Fruit fly (Drosophila melanogaster) whole organism, embryonic: ENCODE measurements around the gene CG12998.

Source experiments
- ATbp ChIP-seq: fragments of 200-800 bp; sonication (Bioruptor generic); optimal IDR thresholded peaks from 2 replicates; lab custom pipeline; 2017; ENCODE audit warnings: missing biosample characterization, mild to moderate bottlenecking, missing genetic modification characterization, missing genetic modification reagents
- Abd-B ChIP-seq: fragments of 200-800 bp; sonication (Bioruptor generic); optimal IDR thresholded peaks from 2 replicates; lab custom pipeline; 2018; ENCODE audit warnings: missing biosample characterization, mild to moderate bottlenecking, missing genetic modification characterization, moderate library complexity
- Atf6 ChIP-seq: fragments of 200-800 bp; sonication (Bioruptor generic); IDR thresholded peaks from 2 replicates; pipeline ENCODE4 v1.3.6; 2022; ENCODE audit warnings: missing biosample characterization, missing genetic modification characterization
- BEAF-32 ChIP-seq: fragments of 200-800 bp; sonication (Bioruptor generic); optimal IDR thresholded peaks from 3 replicates; lab custom pipeline; 2017; ENCODE audit warnings: missing biosample characterization, missing genetic modification characterization, mild to moderate bottlenecking, moderate library complexity, missing genetic modification reagents
- Bgb ChIP-seq: fragments of 200-800 bp; sonication (Bioruptor generic); IDR thresholded peaks from 2 replicates; pipeline ENCODE4 v1.3.6; 2022; ENCODE audit warnings: missing biosample characterization, missing genetic modification characterization; ENCODE audit not compliant: partially characterized antibody
- CG10543 ChIP-seq: fragments of 200-800 bp; sonication (Bioruptor generic); optimal IDR thresholded peaks from 3 replicates; lab custom pipeline; 2017; ENCODE audit warnings: missing biosample characterization, mild to moderate bottlenecking, missing genetic modification characterization, moderate library complexity
- CG12071 ChIP-seq: fragments of 200-800 bp; sonication (Bioruptor generic); optimal IDR thresholded peaks from 3 replicates; lab custom pipeline; 2018; ENCODE audit warnings: missing biosample characterization, mild to moderate bottlenecking, missing genetic modification characterization
- CG12155 ChIP-seq: fragments of 200-800 bp; sonication (Bioruptor generic); optimal IDR thresholded peaks from 3 replicates; lab custom pipeline; 2016; ENCODE audit warnings: missing biosample characterization, missing genetic modification characterization
- CG1233 ChIP-seq: fragments of 200-800 bp; sonication (Bioruptor generic); optimal IDR thresholded peaks from 4 replicates; lab custom pipeline; 2018; ENCODE audit warnings: missing biosample characterization, mild to moderate bottlenecking, missing genetic modification characterization
- CG1603 ChIP-seq: fragments of 200-800 bp; sonication (Bioruptor generic); optimal IDR thresholded peaks from 2 replicates; lab custom pipeline; 2019; ENCODE audit warnings: missing biosample characterization, mild to moderate bottlenecking, missing genetic modification characterization, moderate library complexity
- CG1647 ChIP-seq: fragments of 200-800 bp; sonication (Bioruptor generic); optimal IDR thresholded peaks from 3 replicates; lab custom pipeline; 2016; ENCODE audit warnings: missing biosample characterization, missing genetic modification characterization
- CG16813 ChIP-seq: fragments of 200-800 bp; sonication (Bioruptor generic); IDR thresholded peaks from 3 replicates; pipeline ENCODE4 v1.3.6; 2022; ENCODE audit warnings: missing biosample characterization, missing genetic modification characterization; ENCODE audit not compliant: partially characterized antibody
- CG17328 ChIP-seq: fragments of 200-800 bp; sonication (Bioruptor generic); IDR thresholded peaks from 2 replicates; pipeline ENCODE4 v1.3.6; 2022; ENCODE audit warnings: missing biosample characterization, missing genetic modification characterization
- CG17385 ChIP-seq: fragments of 200-800 bp; sonication (Bioruptor generic); optimal IDR thresholded peaks from 3 replicates; lab custom pipeline; 2018; ENCODE audit warnings: missing biosample characterization, mild to moderate bottlenecking, missing genetic modification characterization
- CG17829 ChIP-seq: fragments of 200-800 bp; optimal IDR thresholded peaks from 2 replicates; lab custom pipeline; 2019; ENCODE audit warnings: missing biosample characterization, mild to moderate bottlenecking, missing genetic modification characterization, moderate library complexity
- CG32767 ChIP-seq: fragments of 200-800 bp; sonication (Bioruptor generic); IDR thresholded peaks from 2 replicates; pipeline ENCODE4 v1.3.6; 2022; ENCODE audit warnings: missing biosample characterization, missing genetic modification characterization
- CG4328 ChIP-seq: fragments of 200-800 bp; sonication (Bioruptor generic); optimal IDR thresholded peaks from 3 replicates; lab custom pipeline; 2017; ENCODE audit warnings: missing biosample characterization, missing genetic modification reagents, missing genetic modification characterization
- CG4360 ChIP-seq: fragments of 200-800 bp; sonication (Bioruptor generic); IDR thresholded peaks from 2 replicates; pipeline ENCODE4 v1.3.6; 2022; ENCODE audit warnings: missing biosample characterization, missing genetic modification characterization
- CG7556 ChIP-seq: fragments of 200-800 bp; sonication (Bioruptor generic); optimal IDR thresholded peaks from 2 replicates; lab custom pipeline; 2017; ENCODE audit warnings: missing biosample characterization, mild to moderate bottlenecking, missing genetic modification characterization
- CTCF ChIP-seq: fragments of 200-800 bp; sonication (Bioruptor generic); optimal IDR thresholded peaks from 2 replicates; lab custom pipeline; 2017; ENCODE audit warnings: missing biosample characterization, mild to moderate bottlenecking, missing genetic modification characterization, moderate library complexity
- D19A ChIP-seq: fragments of 200-800 bp; optimal IDR thresholded peaks from 3 replicates; lab custom pipeline; 2019; ENCODE audit warnings: missing biosample characterization, mild to moderate bottlenecking, missing genetic modification characterization, moderate library complexity
- Drgx ChIP-seq: fragments of 200-800 bp; sonication (Bioruptor generic); IDR thresholded peaks from 2 replicates; pipeline ENCODE4 v1.3.6; 2022; ENCODE audit warnings: missing biosample characterization, missing genetic modification characterization
- Eip74EF ChIP-seq, 2 experiments: fragments of 200-800 bp in 1 of 2; fragments of >200 bp in 1 of 2; sonication (Bioruptor generic) in 1 of 2; optimal IDR thresholded peaks; 2 replicates each; lab custom pipeline; 2017 to 2019; ENCODE audit warnings: missing biosample characterization in 2 of 2, missing genetic modification characterization in 2 of 2, mild to moderate bottlenecking in 1 of 2, moderate library complexity in 1 of 2
- Gsc ChIP-seq: fragments of 200-800 bp; sonication (Bioruptor generic); IDR thresholded peaks from 2 replicates; pipeline ENCODE4 v1.3.6; 2022; ENCODE audit warnings: missing biosample characterization, missing genetic modification characterization
- Opbp ChIP-seq: fragments of 200-800 bp; sonication (Bioruptor generic); IDR thresholded peaks from 3 replicates; pipeline ENCODE4 v1.3.6; 2022; ENCODE audit warnings: missing biosample characterization, missing genetic modification characterization; ENCODE audit not compliant: partially characterized antibody
- Xbp1 ChIP-seq: fragments of 200-800 bp; sonication (Bioruptor generic); optimal IDR thresholded peaks from 3 replicates; lab custom pipeline; 2016; ENCODE audit warnings: missing biosample characterization, mild to moderate bottlenecking, missing genetic modification characterization
- YL-1 ChIP-seq: fragments of 200-800 bp; sonication (Bioruptor generic); optimal IDR thresholded peaks from 3 replicates; lab custom pipeline; 2017; ENCODE audit warnings: missing biosample characterization, mild to moderate bottlenecking, missing genetic modification characterization
- amos ChIP-seq: fragments of 200-800 bp; sonication (Bioruptor generic); IDR thresholded peaks from 2 replicates; pipeline ENCODE4 v1.3.6; 2022; ENCODE audit warnings: missing biosample characterization, missing genetic modification characterization; ENCODE audit not compliant: partially characterized antibody
- ara ChIP-seq: fragments of 200-800 bp; sonication (Bioruptor generic); IDR thresholded peaks from 2 replicates; pipeline ENCODE4 v1.3.6; 2022; ENCODE audit warnings: missing biosample characterization, missing genetic modification characterization
- bigmax ChIP-seq: fragments of 200-800 bp; sonication (Bioruptor generic); optimal IDR thresholded peaks from 2 replicates; lab custom pipeline; 2018; ENCODE audit warnings: missing biosample characterization, mild to moderate bottlenecking, missing genetic modification characterization
- crc ChIP-seq: fragments of 200-800 bp; sonication (Bioruptor generic); optimal IDR thresholded peaks from 2 replicates; lab custom pipeline; 2016; ENCODE audit warnings: missing biosample characterization, missing genetic modification characterization
- danr ChIP-seq: fragments of 200-800 bp; sonication (Bioruptor generic); IDR thresholded peaks from 2 replicates; pipeline ENCODE4 v1.3.6; 2022; ENCODE audit warnings: missing biosample characterization, missing genetic modification characterization
- dm ChIP-seq: fragments of 200-800 bp; sonication (Bioruptor generic); optimal IDR thresholded peaks from 3 replicates; lab custom pipeline; 2016; ENCODE audit warnings: missing biosample characterization, missing genetic modification characterization
- ems ChIP-seq: fragments of 200-800 bp; sonication (Bioruptor generic); optimal IDR thresholded peaks from 3 replicates; lab custom pipeline; 2016; ENCODE audit warnings: missing biosample characterization, missing genetic modification characterization
- kah ChIP-seq: fragments of 200-800 bp; sonication (Bioruptor generic); optimal IDR thresholded peaks from 2 replicates; lab custom pipeline; 2018; ENCODE audit warnings: missing biosample characterization, mild to moderate bottlenecking, missing genetic modification characterization
- knrl ChIP-seq: fragments of 200-800 bp; sonication (Bioruptor generic); IDR thresholded peaks from 3 replicates; pipeline ENCODE4 v1.3.6; 2022; ENCODE audit warnings: missing biosample characterization, missing genetic modification characterization; ENCODE audit not compliant: partially characterized antibody
- lov ChIP-seq, 2 experiments: fragments of 200-800 bp in 1 of 2; fragments of >200 bp in 1 of 2; sonication (Bioruptor generic) in 1 of 2; IDR thresholded peaks in 1 of 2; optimal IDR thresholded peaks in 1 of 2; 2 replicates in 1 of 2; 3 replicates in 1 of 2; pipeline versions ENCODE4 v1.3.6 to Lab custom; 2017 to 2022; ENCODE audit warnings: missing biosample characterization in 1 of 2, missing genetic modification characterization in 1 of 2
- nom ChIP-seq: fragments of 200-800 bp; sonication (Bioruptor generic); optimal IDR thresholded peaks from 2 replicates; lab custom pipeline; 2017; ENCODE audit warnings: missing biosample characterization, missing genetic modification characterization, mild to moderate bottlenecking, moderate library complexity, missing genetic modification reagents
- org-1 ChIP-seq: fragments of 200-800 bp; sonication (Bioruptor generic); optimal IDR thresholded peaks from 2 replicates; lab custom pipeline; 2017; ENCODE audit warnings: missing biosample characterization, missing genetic modification characterization
- peb ChIP-seq: fragments of 200-800 bp; sonication (Bioruptor generic); IDR thresholded peaks from 2 replicates; pipeline ENCODE4 v1.3.6; 2022; ENCODE audit warnings: missing biosample characterization, missing genetic modification characterization
- phol ChIP-seq: fragments of 200-800 bp; sonication (Bioruptor generic); optimal IDR thresholded peaks from 3 replicates; lab custom pipeline; 2018; ENCODE audit warnings: missing biosample characterization, mild to moderate bottlenecking, missing genetic modification characterization, moderate library complexity
- ranshi ChIP-seq: fragments of 200-800 bp; sonication (Bioruptor generic); IDR thresholded peaks from 2 replicates; pipeline ENCODE4 v1.3.6; 2022; ENCODE audit warnings: missing biosample characterization, missing genetic modification characterization
- run ChIP-seq: fragments of 200-800 bp; sonication (Bioruptor generic); optimal IDR thresholded peaks from 3 replicates; lab custom pipeline; 2018; ENCODE audit warnings: missing biosample characterization, mild to moderate bottlenecking, missing genetic modification characterization
- schlank ChIP-seq: fragments of 200-800 bp; sonication (Bioruptor generic); optimal IDR thresholded peaks from 2 replicates; lab custom pipeline; 2018; ENCODE audit warnings: missing biosample characterization, mild to moderate bottlenecking, missing genetic modification characterization
- stwl ChIP-seq: fragments of 200-800 bp; sonication (Bioruptor generic); optimal IDR thresholded peaks from 3 replicates; lab custom pipeline; 2018; ENCODE audit warnings: missing biosample characterization, mild to moderate bottlenecking, missing genetic modification characterization, moderate library complexity
- tap ChIP-seq: fragments of 200-800 bp; optimal IDR thresholded peaks from 3 replicates; lab custom pipeline; 2019; ENCODE audit warnings: missing biosample characterization, mild to moderate bottlenecking, missing genetic modification characterization, moderate library complexity
- twi ChIP-seq: fragments of 200-800 bp; optimal IDR thresholded peaks from 2 replicates; lab custom pipeline; 2019; ENCODE audit warnings: missing biosample characterization, mild to moderate bottlenecking, missing genetic modification characterization, moderate library complexity
- z ChIP-seq: fragments of 200-800 bp; sonication (Bioruptor generic); IDR thresholded peaks from 3 replicates; pipeline ENCODE4 v1.3.6; 2022; ENCODE audit warnings: missing biosample characterization, missing genetic modification characterization
- zf30C ChIP-seq: fragments of 200-800 bp; sonication (Bioruptor generic); optimal IDR thresholded peaks from 3 replicates; lab custom pipeline; 2018; ENCODE audit warnings: missing biosample characterization, mild to moderate bottlenecking, missing genetic modification characterization

The CG12998 gene

DNA sequence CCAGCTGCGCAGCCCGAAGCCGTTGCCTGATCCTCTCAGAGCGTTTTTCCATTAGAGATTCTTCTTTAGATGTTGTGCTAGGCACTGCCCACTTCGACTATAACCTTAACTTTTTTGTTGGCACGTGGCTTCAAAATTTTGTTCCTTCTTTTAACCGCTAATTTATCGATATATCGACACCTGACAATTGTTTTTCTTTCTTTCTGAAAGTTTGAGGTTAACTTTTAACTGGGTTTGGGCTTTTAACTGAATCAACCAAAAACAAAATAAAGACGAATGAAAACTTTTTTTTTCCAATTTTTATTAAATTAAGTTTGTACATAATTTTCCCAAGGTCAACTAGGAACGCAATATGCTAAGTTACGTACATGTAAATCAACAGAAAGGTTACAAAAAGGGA is 28.4 kb downstream of the CG12998 start, which contains the start of gene CG42854:
TSS of gene CG42854 (minus strand) at position 101 of the 400 bp plus-strand sequence.
- TF ChIP-seq dm (GFP tag; lab: Kevin White, UChicago) (peak; percentile 66), Atf6 (no peak), ATbp (no peak), ara (no peak), BEAF-32 (GFP tag; lab: Kevin White, UChicago) (peak; percentile 10), Drgx (GFP tag; lab: Robert Waterston, UW) (no peak), org-1 (GFP tag; lab: Kevin White, UChicago) (no peak), Bgb (0 out of 2 replicates have a peak, but pooled peaks have one; percentile 11), CG12155 (no peak), run (tag; lab: Kevin White, UChicago) (no peak), bigmax (GFP tag; lab: Kevin White, UChicago) (peak; percentile 37), CG32767 (no peak)

DNA sequence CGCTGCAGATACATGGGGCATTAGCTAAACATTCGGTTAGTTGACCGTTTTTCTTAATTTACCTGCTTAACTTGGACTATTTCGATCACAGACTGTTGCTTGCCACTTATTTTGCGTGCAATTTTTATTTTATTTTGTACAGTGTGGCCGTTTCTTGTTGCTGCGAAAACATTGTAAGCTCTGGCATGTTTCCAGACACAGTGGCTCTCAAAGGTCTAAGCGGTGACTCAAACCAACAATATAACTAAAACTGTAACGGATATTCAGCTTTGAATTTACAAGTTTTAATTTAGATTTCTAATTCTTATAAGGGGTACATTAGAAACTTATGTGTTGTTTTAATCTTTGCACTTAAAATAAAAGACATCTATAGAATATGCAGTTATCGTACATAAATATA is 30.9 kb downstream of the CG12998 start, which contains the start of gene CG8675:
TSS of gene CG8675 (minus strand) at position 177 of the 400 bp plus-strand sequence.
- TF ChIP-seq amos (peak; percentile 21; the same call in 1 of the 2 replicates), CG16813 (GFP tag; lab: Robert Waterston, UW) (no peak), schlank (tag; lab: Kevin White, UChicago) (no peak), CG1603 (tag; lab: Kevin White, UChicago) (peak; percentile 50), CG17385 (GFP tag; lab: Kevin White, UChicago) (no peak), peb (GFP tag; lab: Robert Waterston, UW) (no peak), zf30C (GFP tag; lab: Kevin White, UChicago) (peak; percentile 8), CG1233 (no peak), nom (GFP tag; lab: Kevin White, UChicago) (no peak), Abd-B (GFP tag; lab: Kevin White, UChicago) (peak; percentile 1), BEAF-32 (GFP tag; lab: Kevin White, UChicago) (peak; percentile 33), Xbp1 (no peak), YL-1 (GFP tag; lab: Kevin White, UChicago) (peak; percentile 49), tap (tag; lab: Kevin White, UChicago) (no peak), ranshi (GFP tag; lab: Robert Waterston, UW) (no peak), CG7556 (GFP tag; lab: Kevin White, UChicago) (no peak), lov (optimal IDR thresholded peaks at IDR 0.05; lab: Kevin White, UChicago) (no peak), lov (GFP tag; IDR thresholded peaks at IDR 0.05; lab: Robert Waterston, UW) (no peak), stwl (tag; lab: Kevin White, UChicago) (peak; percentile 81), knrl (GFP tag; lab: Robert Waterston, UW) (peak; percentile 46; the same call in 2 of the 3 replicates), Eip74EF (GFP tag; optimal IDR thresholded peaks at IDR 0.05; lab: Kevin White, UChicago) (no peak), crc (GFP tag; lab: Kevin White, UChicago) (no peak), twi (tag; lab: Kevin White, UChicago) (no peak), CG12071 (GFP tag; lab: Kevin White, UChicago) (no peak), CG1647 (no peak), z (no peak), phol (peak; percentile 15), kah (GFP tag; lab: Kevin White, UChicago) (no peak), Opbp (GFP tag; lab: Robert Waterston, UW) (peak; percentile 41; the same call in 1 of the 3 replicates), D19A (tag; lab: Kevin White, UChicago) (no peak), CG17328 (no peak), CG4360 (GFP tag; lab: Robert Waterston, UW) (no peak), ems (GFP tag; lab: Kevin White, UChicago) (no peak), CG10543 (no peak), CG4328 (GFP tag; lab: Kevin White, UChicago) (no peak), danr (GFP tag; lab: Robert Waterston, UW) (no peak), bigmax (GFP tag; lab: Kevin White, UChicago) (no peak), Gsc (GFP tag; lab: Robert Waterston, UW) (no peak), CG17829 (tag; lab: Kevin White, UChicago) (peak; percentile 13), CTCF (GFP tag; lab: Kevin White, UChicago) (peak; percentile 48)
